Worm (Caenorhabditis elegans) whole organism, late embryonic: ENCODE results near the gene exos-4.2.

Experiments used
- C08G9.2 ChIP-seq: sonication (generic microtip); optimal IDR thresholded peaks from 2 replicates; lab custom pipeline; 2016; ENCODE audit warnings: mild to moderate bottlenecking, missing genetic modification characterization, moderate library complexity, missing compliant biosample characterization
- C38D4.7 ChIP-seq: fragments of 200-800 bp; sonication (Bioruptor generic); optimal IDR thresholded peaks from 2 replicates; lab custom pipeline; 2018; ENCODE audit warnings: mild to moderate bottlenecking, missing genetic modification characterization, moderate library complexity, missing compliant biosample characterization
- F13H6.1 ChIP-seq: sonication (generic microtip); optimal IDR thresholded peaks from 2 replicates; lab custom pipeline; 2016; ENCODE audit warnings: missing genetic modification characterization, missing compliant biosample characterization
- K02D7.2 ChIP-seq: sonication (generic microtip); optimal IDR thresholded peaks from 2 replicates; lab custom pipeline; 2017; ENCODE audit warnings: mild to moderate bottlenecking, missing genetic modification characterization, missing compliant biosample characterization
- Y22D7AL.16 ChIP-seq: sonication (generic microtip); optimal IDR thresholded peaks from 2 replicates; lab custom pipeline; 2016; ENCODE audit warnings: missing genetic modification characterization, missing compliant biosample characterization
- ceh-2 ChIP-seq: sonication (generic microtip); optimal IDR thresholded peaks from 2 replicates; lab custom pipeline; 2016; ENCODE audit warnings: missing genotype, missing genetic modification characterization, missing compliant biosample characterization
- ceh-22 ChIP-seq: sonication (generic microtip); optimal IDR thresholded peaks from 2 replicates; lab custom pipeline; 2017; ENCODE audit warnings: missing biosample characterization, missing genetic modification characterization
- ceh-24 ChIP-seq: sonication (generic microtip); optimal IDR thresholded peaks from 2 replicates; lab custom pipeline; 2016; ENCODE audit warnings: mild to moderate bottlenecking, missing genetic modification characterization, missing compliant biosample characterization
- ceh-30 ChIP-seq: fragments of 150-350 bp; optimal IDR thresholded peaks from 2 replicates; lab custom pipeline; 2014; ENCODE audit warnings: missing biosample characterization, missing genetic modification characterization
- ceh-34 ChIP-seq: sonication (generic microtip); optimal IDR thresholded peaks from 2 replicates; lab custom pipeline; 2016; ENCODE audit warnings: mild to moderate bottlenecking, missing genetic modification characterization, missing compliant biosample characterization
- ceh-48 ChIP-seq: sonication (generic microtip); optimal IDR thresholded peaks from 2 replicates; lab custom pipeline; 2016; ENCODE audit warnings: missing genetic modification characterization, inconsistent platforms, missing compliant biosample characterization
- ceh-6 ChIP-seq: fragments of 200-800 bp; sonication (Bioruptor generic); optimal IDR thresholded peaks from 2 replicates; lab custom pipeline; 2018; ENCODE audit warnings: mild to moderate bottlenecking, missing genetic modification characterization, missing compliant biosample characterization
- dve-1 ChIP-seq: sonication (generic microtip); optimal IDR thresholded peaks from 2 replicates; lab custom pipeline; 2017; ENCODE audit warnings: antibody characterized with exemption, mild to moderate bottlenecking, missing genetic modification characterization, missing compliant biosample characterization
- eyg-1 ChIP-seq: sonication (generic microtip); optimal IDR thresholded peaks from 2 replicates; lab custom pipeline; 2016; ENCODE audit warnings: missing genotype, missing genetic modification characterization, missing compliant biosample characterization
- fax-1 ChIP-seq: sonication (generic microtip); optimal IDR thresholded peaks from 2 replicates; lab custom pipeline; 2016; ENCODE audit warnings: missing genotype, missing genetic modification characterization, missing compliant biosample characterization
- fkh-6 ChIP-seq: sonication (generic microtip); optimal IDR thresholded peaks from 2 replicates; lab custom pipeline; 2016; ENCODE audit warnings: missing genetic modification characterization, missing compliant biosample characterization
- gmeb-2 ChIP-seq: sonication (generic microtip); optimal IDR thresholded peaks from 2 replicates; lab custom pipeline; 2016; ENCODE audit warnings: missing genetic modification characterization, inconsistent platforms, missing compliant biosample characterization
- hlh-30 ChIP-seq: sonication (generic microtip); optimal IDR thresholded peaks from 2 replicates; lab custom pipeline; 2017; ENCODE audit warnings: antibody characterized with exemption, missing genetic modification characterization, missing compliant biosample characterization; ENCODE audit not compliant: insufficient read depth
- hlh-6 ChIP-seq: sonication (generic microtip); optimal IDR thresholded peaks from 2 replicates; lab custom pipeline; 2016; ENCODE audit warnings: missing genotype, missing genetic modification characterization, missing compliant biosample characterization
- lin-11 ChIP-seq: fragments of 200-800 bp; sonication (Bioruptor generic); optimal IDR thresholded peaks from 2 replicates; lab custom pipeline; 2018; ENCODE audit warnings: mild to moderate bottlenecking, missing genetic modification characterization, missing compliant biosample characterization
- madf-2 ChIP-seq: sonication (generic microtip); optimal IDR thresholded peaks from 2 replicates; lab custom pipeline; 2017; ENCODE audit warnings: missing genetic modification characterization, missing compliant biosample characterization
- mec-3 ChIP-seq: sonication (generic microtip); optimal IDR thresholded peaks from 2 replicates; lab custom pipeline; 2016; ENCODE audit warnings: borderline replicate concordance, missing genetic modification characterization, missing compliant biosample characterization
- nhr-232 ChIP-seq: sonication (generic microtip); optimal IDR thresholded peaks from 2 replicates; lab custom pipeline; 2016; ENCODE audit warnings: missing genetic modification characterization, missing compliant biosample characterization
- npax-4 ChIP-seq: sonication (generic microtip); optimal IDR thresholded peaks from 2 replicates; lab custom pipeline; 2016; ENCODE audit warnings: missing genetic modification characterization, missing compliant biosample characterization
- odd-2 ChIP-seq: sonication (generic microtip); optimal IDR thresholded peaks from 2 replicates; lab custom pipeline; 2017; ENCODE audit warnings: antibody characterized with exemption, mild to moderate bottlenecking, missing genetic modification characterization, missing compliant biosample characterization
- pag-3 ChIP-seq: sonication (generic microtip); optimal IDR thresholded peaks from 2 replicates; lab custom pipeline; 2016; ENCODE audit warnings: missing compliant biosample characterization, missing genetic modification characterization, borderline replicate concordance
- pax-1 ChIP-seq: fragments of 150-350 bp; optimal IDR thresholded peaks from 2 replicates; lab custom pipeline; 2014; ENCODE audit warnings: missing biosample characterization, missing genetic modification characterization
- pha-4 ChIP-seq: fragments of 150-350 bp; optimal IDR thresholded peaks from 2 replicates; lab custom pipeline; 2018; ENCODE audit warnings: missing biosample characterization, missing genetic modification reagents, missing genetic modification characterization
- ref-2 ChIP-seq: sonication (generic microtip); optimal IDR thresholded peaks from 2 replicates; lab custom pipeline; 2016; ENCODE audit warnings: missing genetic modification characterization, missing compliant biosample characterization
- rnt-1 ChIP-seq: sonication (generic microtip); optimal IDR thresholded peaks from 2 replicates; lab custom pipeline; 2016; ENCODE audit warnings: missing genetic modification characterization, missing compliant biosample characterization
- sdc-2 ChIP-seq: sonication (generic microtip); optimal IDR thresholded peaks from 2 replicates; lab custom pipeline; 2016; ENCODE audit warnings: missing genotype, missing genetic modification characterization, missing compliant biosample characterization
- sox-4 ChIP-seq: sonication (generic microtip); optimal IDR thresholded peaks from 2 replicates; lab custom pipeline; 2017; ENCODE audit warnings: mild to moderate bottlenecking, missing genetic modification characterization, inconsistent platforms, missing compliant biosample characterization
- syd-9 ChIP-seq: sonication (generic microtip); optimal IDR thresholded peaks from 2 replicates; lab custom pipeline; 2016; ENCODE audit warnings: mild to moderate bottlenecking, missing genetic modification characterization, moderate library complexity, missing compliant biosample characterization
- tbx-2 ChIP-seq: sonication (generic microtip); optimal IDR thresholded peaks from 2 replicates; lab custom pipeline; 2016; ENCODE audit warnings: missing genetic modification characterization, missing compliant biosample characterization
- tbx-7 ChIP-seq: sonication (generic microtip); optimal IDR thresholded peaks from 2 replicates; lab custom pipeline; 2016; ENCODE audit warnings: missing genotype, missing genetic modification characterization, missing compliant biosample characterization
- unc-42 ChIP-seq: sonication (generic microtip); optimal IDR thresholded peaks from 2 replicates; lab custom pipeline; 2016; ENCODE audit warnings: missing genotype, missing genetic modification characterization, missing compliant biosample characterization
- zip-5 ChIP-seq: sonication (generic microtip); optimal IDR thresholded peaks from 2 replicates; lab custom pipeline; 2016; ENCODE audit warnings: missing genetic modification characterization, missing compliant biosample characterization
- ztf-16 ChIP-seq: sonication (generic microtip); optimal IDR thresholded peaks from 2 replicates; lab custom pipeline; 2017; ENCODE audit warnings: missing genetic modification characterization, missing compliant biosample characterization

exos-4.2 gene

DNA sequence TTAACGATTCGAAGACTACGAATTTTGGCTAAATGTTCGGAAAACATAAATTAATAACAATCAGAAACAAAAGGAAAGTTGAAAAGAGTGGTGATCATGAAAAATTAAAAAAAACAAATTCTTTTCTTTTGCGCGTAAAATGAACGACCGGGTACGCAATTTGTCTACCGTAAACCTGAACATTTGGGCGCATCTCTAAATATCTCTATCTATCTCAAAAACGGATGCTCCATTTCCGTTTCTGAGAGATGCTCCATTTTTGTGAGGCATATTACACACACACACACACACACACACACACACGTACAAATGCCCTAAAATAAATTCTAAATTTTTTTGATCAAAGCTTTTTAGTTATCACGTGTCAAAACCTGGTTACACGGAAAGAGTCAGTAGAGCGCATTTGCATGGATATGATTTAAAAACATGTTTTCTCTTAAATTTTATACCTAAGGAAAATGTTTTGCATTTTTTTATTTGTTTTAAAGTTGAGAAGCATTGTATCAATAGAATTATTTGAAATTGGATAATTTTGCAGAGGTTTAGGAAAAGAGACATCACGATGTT, 29.1 kb downstream of the exos-4.2 start:
- TF ChIP-seq fax-1 (tag; lab: Kevin White, UChicago), result no peak
- no peak for TF ChIP-seq tbx-2 (tag; lab: Kevin White, UChicago)
- TF ChIP-seq tbx-7 (tag; lab: Kevin White, UChicago), result no peak
- peak; percentile 40 for TF ChIP-seq unc-42
- TF ChIP-seq hlh-30, result peak; percentile 48
- TF ChIP-seq Y22D7AL.16, result no peak
- TF ChIP-seq dve-1 (tag; lab: Kevin White, UChicago), result no peak
- no peak for TF ChIP-seq C38D4.7 (GFP tag; lab: Kevin White, UChicago)
- TF ChIP-seq pag-3 (tag; lab: Kevin White, UChicago), result no peak

DNA sequence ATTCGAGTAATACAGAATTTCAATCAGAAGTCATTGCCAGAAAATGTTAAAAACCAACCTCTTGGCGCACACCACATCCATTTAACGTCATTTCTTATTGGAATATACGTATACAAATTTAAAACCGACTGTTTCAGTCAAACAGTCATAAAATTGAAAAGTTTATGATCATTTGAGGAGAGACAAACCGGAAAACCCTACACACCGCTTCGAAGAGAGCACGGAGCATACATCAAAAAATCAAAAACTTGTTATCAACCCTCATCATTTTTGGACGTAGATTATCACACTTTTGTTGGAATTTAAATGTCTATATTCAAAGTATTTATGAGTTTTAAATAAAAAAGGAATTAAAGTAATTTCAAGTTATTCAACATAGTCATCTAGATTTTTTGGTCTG, 31.0 kb downstream of the exos-4.2 start, which contains the start of gene T24C4.10:
TSS of gene T24C4.10 (minus strand) at position 230 of the 400 bp plus-strand sequence.
- TF ChIP-seq ztf-16 (tag; lab: Kevin White, UChicago) (no peak), ceh-48 (no peak), npax-4 (tag; lab: Kevin White, UChicago) (no peak), F13H6.1 (tag; lab: Kevin White, UChicago) (no peak), mec-3 (tag; lab: Kevin White, UChicago) (no peak), eyg-1 (tag; lab: Kevin White, UChicago) (no peak), ceh-30 (tag; lab: Kevin White, UChicago) (no peak), nhr-232 (tag; lab: Kevin White, UChicago) (no peak), rnt-1 (no peak), gmeb-2 (no peak), ceh-6 (GFP tag; lab: Kevin White, UChicago) (no peak), pax-1 (tag; lab: Kevin White, UChicago) (no peak), ref-2 (tag; lab: Kevin White, UChicago) (no peak), syd-9 (tag; lab: Kevin White, UChicago) (no peak), C08G9.2 (tag; lab: Kevin White, UChicago) (no peak), K02D7.2 (tag; lab: Kevin White, UChicago) (no peak), ceh-24 (tag; lab: Kevin White, UChicago) (no peak), ceh-2 (no peak), odd-2 (tag; lab: Kevin White, UChicago) (no peak)

DNA sequence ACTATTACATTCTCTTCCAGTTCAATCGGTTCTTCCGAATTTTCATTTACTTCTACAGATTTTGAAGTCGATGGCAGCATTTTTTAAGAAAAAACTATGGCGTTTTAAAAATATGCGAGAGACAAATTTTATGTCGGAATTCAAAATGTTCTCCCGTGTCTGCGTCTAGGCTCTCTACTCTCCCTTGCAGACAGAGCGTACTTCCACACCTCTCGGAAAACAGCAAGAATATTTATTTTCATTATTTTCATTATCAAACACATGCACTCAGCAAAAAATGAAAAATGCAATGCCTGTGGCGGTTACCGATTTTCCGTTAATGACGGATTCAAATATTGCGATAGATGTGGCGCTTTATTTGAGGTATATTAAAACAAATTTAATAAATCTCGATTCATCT, 35.5 kb downstream of the exos-4.2 start, which contains the start of the genes ztf-18 and F23H11.2:
TSS of gene ztf-18 (minus strand) at position 188 of the 400 bp plus-strand sequence.
TSS of gene F23H11.2 (plus strand) at position 223 of the 400 bp plus-strand sequence.
- no peak for TF ChIP-seq hlh-6
- TF ChIP-seq sox-4 (tag; lab: Kevin White, UChicago), result no peak
- TF ChIP-seq K02D7.2 (tag; lab: Kevin White, UChicago), result no peak
- TF ChIP-seq fkh-6, result no peak
- no peak for TF ChIP-seq C08G9.2 (tag; lab: Kevin White, UChicago)
- TF ChIP-seq sdc-2 (tag; lab: Kevin White, UChicago), result no peak
- TF ChIP-seq hlh-30, result no peak
- no peak for TF ChIP-seq ceh-22 (tag; lab: Kevin White, UChicago)
- TF ChIP-seq madf-2 (tag; lab: Kevin White, UChicago), result no peak
- no peak for TF ChIP-seq ceh-24 (tag; lab: Kevin White, UChicago)

DNA sequence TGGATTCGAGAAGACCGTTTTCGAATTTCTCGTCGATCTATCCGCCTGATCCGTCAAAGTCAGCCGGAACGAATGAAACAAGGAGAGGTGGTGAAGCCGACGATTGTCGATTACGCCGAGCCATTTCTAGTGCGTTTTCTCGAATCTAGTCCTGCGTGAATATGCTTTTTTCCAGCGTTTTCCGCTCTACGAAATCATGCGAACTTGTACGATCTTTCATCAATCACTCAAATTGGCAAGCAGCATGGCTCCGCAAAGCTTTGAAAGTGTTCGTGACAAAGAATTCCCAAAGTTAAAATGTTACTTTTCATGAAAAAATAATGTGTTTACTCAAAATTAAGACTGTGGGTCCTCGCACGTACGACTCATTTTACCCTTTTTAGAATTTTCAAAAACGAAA, 36.9 kb downstream of the exos-4.2 start:
- TF ChIP-seq hlh-30 (no peak), ceh-24 (tag; lab: Kevin White, UChicago) (no peak), ceh-34 (tag; lab: Kevin White, UChicago) (no peak), C38D4.7 (GFP tag; lab: Kevin White, UChicago) (no peak), zip-5 (tag; lab: Kevin White, UChicago) (no peak), lin-11 (tag; lab: Kevin White, UChicago) (no peak), fax-1 (tag; lab: Kevin White, UChicago) (no peak), K02D7.2 (tag; lab: Kevin White, UChicago) (no peak), mec-3 (tag; lab: Kevin White, UChicago) (no peak), pha-4 (tag; lab: Kevin White, UChicago) (no peak), C08G9.2 (tag; lab: Kevin White, UChicago) (no peak), tbx-2 (tag; lab: Kevin White, UChicago) (no peak), rnt-1 (no peak)
